Fruit fly (Drosophila melanogaster): Measurements from ENCODE around the gene Idh.

Idh gene

DNA sequence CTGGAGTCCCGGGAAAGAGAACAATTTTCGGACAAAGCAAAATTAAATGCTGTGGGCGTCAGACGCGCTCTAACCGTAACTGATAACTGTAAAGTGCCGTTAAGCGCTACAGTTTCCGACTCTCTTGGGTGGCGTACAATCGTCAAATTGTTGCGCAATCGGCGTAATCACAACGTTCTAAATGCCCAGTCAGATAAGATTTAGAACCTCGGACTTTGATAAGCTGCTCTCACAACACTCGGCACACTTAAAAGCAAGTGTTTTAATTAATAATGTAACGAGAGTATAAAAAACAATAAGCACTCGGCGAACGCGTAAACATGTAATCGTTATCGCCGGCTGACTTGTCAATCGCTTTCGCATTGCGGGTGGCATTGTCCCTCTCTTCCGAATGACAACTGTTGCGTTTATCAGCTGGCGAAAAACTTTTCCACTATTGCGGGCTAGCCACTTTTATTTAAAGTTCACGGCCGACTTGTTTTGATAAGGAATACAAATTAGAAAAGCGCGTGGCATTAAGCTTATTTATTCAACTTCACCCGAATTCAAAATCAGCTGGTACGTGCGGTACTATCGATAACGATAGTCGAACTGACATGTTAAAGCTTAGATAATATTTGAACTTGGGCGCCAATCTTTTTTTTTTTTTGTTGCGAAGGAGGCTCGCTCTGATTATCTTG is 1.8 kb downstream of the Idh start (continued):
- no peak for TF ChIP-seq CG5245 (GFP tag; optimal IDR thresholded peaks at IDR 0.05)
- no peak for TF ChIP-seq jumu (GFP tag; optimal IDR thresholded peaks at IDR 0.05)
- TF ChIP-seq Vsx1 (GFP tag; optimal IDR thresholded peaks at IDR 0.05), result no peak
- no peak for TF ChIP-seq CG13775 (GFP tag; optimal IDR thresholded peaks at IDR 0.05)
- TF ChIP-seq CG10979 (tag; optimal IDR thresholded peaks at IDR 0.05), result no peak
- no peak for TF ChIP-seq CG1602 (GFP tag; optimal IDR thresholded peaks at IDR 0.05)
- TF ChIP-seq mirr (GFP tag; optimal IDR thresholded peaks at IDR 0.05), result peak; percentile 95
- TF ChIP-seq Neu2 (GFP tag; optimal IDR thresholded peaks at IDR 0.05; ENCODE audit: borderline replicate concordance), result no peak
- no peak for TF ChIP-seq rib (GFP tag; IDR thresholded peaks at IDR 0.05)
- TF ChIP-seq tgo (GFP tag; IDR thresholded peaks at IDR 0.05), result no peak
- no peak for TF ChIP-seq bigmax (GFP tag; optimal IDR thresholded peaks at IDR 0.05)
- no peak for TF ChIP-seq CG10267 (tag; optimal IDR thresholded peaks at IDR 0.05)
- no peak for TF ChIP-seq CG3065 (GFP tag; optimal IDR thresholded peaks at IDR 0.05)
- peak; percentile 47; the same call in 1 of the 3 replicates for TF ChIP-seq hb (GFP tag; IDR thresholded peaks at IDR 0.05; ENCODE audit: partially characterized antibody)
- TF ChIP-seq CG34422 (GFP tag; IDR thresholded peaks at IDR 0.05), result peak; percentile 48; the same call in 1 of the 3 replicates
- TF ChIP-seq Awh (GFP tag; IDR thresholded peaks at IDR 0.05), result no peak
- peak; percentile 51; the same call in 1 of the 3 replicates for TF ChIP-seq Doc3 (GFP tag; IDR thresholded peaks at IDR 0.05; ENCODE audit: partially characterized antibody)
- no peak for TF ChIP-seq Lhr (GFP tag; optimal IDR thresholded peaks at IDR 0.05)
- TF ChIP-seq hbn (GFP tag; IDR thresholded peaks at IDR 0.05; ENCODE audit: partially characterized antibody), result peak; percentile 69
- TF ChIP-seq crp (GFP tag; optimal IDR thresholded peaks at IDR 0.05), result peak in 1 of 2 experiments; percentile 85
- peak; percentile 87 for TF ChIP-seq grn (GFP tag; optimal IDR thresholded peaks at IDR 0.05)
- no peak for TF ChIP-seq Dip2 (GFP tag; IDR thresholded peaks at IDR 0.05)
- TF ChIP-seq exex (tag; optimal IDR thresholded peaks at IDR 0.05), result peak; percentile 97
- no peak for TF ChIP-seq crol (GFP tag; IDR thresholded peaks at IDR 0.05)
- no peak for TF ChIP-seq TFAM (GFP tag; optimal IDR thresholded peaks at IDR 0.05)
- no peak for TF ChIP-seq Hand (GFP tag; optimal IDR thresholded peaks at IDR 0.05)
- TF ChIP-seq Scr (GFP tag; IDR thresholded peaks at IDR 0.05; ENCODE audit: partially characterized antibody), result peak; percentile 72
- no peak for TF ChIP-seq trem (tag; optimal IDR thresholded peaks at IDR 0.05)
- TF ChIP-seq E2f2 (GFP tag; IDR thresholded peaks at IDR 0.05), result peak; percentile 88
- TF ChIP-seq ftz-f1 (GFP tag; optimal IDR thresholded peaks at IDR 0.05), result peak; percentile 61
- no peak; the same call in 2 of the 3 replicates for TF ChIP-seq CG11695 (GFP tag; IDR thresholded peaks at IDR 0.05)
- no peak for TF ChIP-seq CG8290 (GFP tag; optimal IDR thresholded peaks at IDR 0.05)
- TF ChIP-seq CG8290 (tag; optimal IDR thresholded peaks at IDR 0.05), result no peak
- peak in 1 of 2 experiments; percentile 100 for TF ChIP-seq Pdp1 (GFP tag; optimal IDR thresholded peaks at IDR 0.05)
- TF ChIP-seq Hey (tag; optimal IDR thresholded peaks at IDR 0.05), result peak; percentile 46
- no peak for TF ChIP-seq CG4730 (GFP tag; IDR thresholded peaks at IDR 0.05)
- no peak for TF ChIP-seq ttk (GFP tag; IDR thresholded peaks at IDR 0.05)
- TF ChIP-seq eyg (GFP tag; optimal IDR thresholded peaks at IDR 0.05), result no peak
- TF ChIP-seq CG12942 (GFP tag; optimal IDR thresholded peaks at IDR 0.05), result no peak
- no peak for TF ChIP-seq CG4328 (GFP tag; optimal IDR thresholded peaks at IDR 0.05)
- TF ChIP-seq CG31388 (GFP tag; optimal IDR thresholded peaks at IDR 0.05), result no peak
- no peak for TF ChIP-seq repo (GFP tag; optimal IDR thresholded peaks at IDR 0.05)
- TF ChIP-seq ems (GFP tag; optimal IDR thresholded peaks at IDR 0.05), result no peak
- no peak for TF ChIP-seq pita (GFP tag; optimal IDR thresholded peaks at IDR 0.05)
- TF ChIP-seq Atf6 (GFP tag; IDR thresholded peaks at IDR 0.05), result no peak
- no peak for TF ChIP-seq dmrt99B (tag; optimal IDR thresholded peaks at IDR 0.05)
- no peak for TF ChIP-seq pan (optimal IDR thresholded peaks at IDR 0.05)
- no peak for TF ChIP-seq pan (GFP tag; optimal IDR thresholded peaks at IDR 0.05 in 1 of 2, IDR thresholded peaks at IDR 0.05 in 1 of 2)
- no peak for TF ChIP-seq CG11560 (tag; IDR thresholded peaks at IDR 0.05)
- no peak for TF ChIP-seq Taf1 (GFP tag; IDR thresholded peaks at IDR 0.05)

Measured in whole organism, embryonic.